Worm (Caenorhabditis elegans) whole organism, L2 larva: Measurements from ENCODE around the gene cdk-5.

Experiments
- C34F6.9 ChIP-seq: fragments of 150-350 bp; optimal IDR thresholded peaks from 2 replicates; lab custom pipeline; 2014; ENCODE audit warnings: missing biosample characterization, missing genetic modification characterization
- Y55F3AM.14 ChIP-seq: fragments of 200-800 bp; sonication (Bioruptor generic); optimal IDR thresholded peaks from 2 replicates; lab custom pipeline; 2018; ENCODE audit warnings: mild to moderate bottlenecking, missing genetic modification characterization, missing compliant biosample characterization
- ZK546.5 ChIP-seq: sonication (generic microtip); optimal IDR thresholded peaks from 2 replicates; lab custom pipeline; 2017; ENCODE audit warnings: missing biosample characterization, missing genetic modification characterization
- alr-1 ChIP-seq: fragments of 150-350 bp; optimal IDR thresholded peaks from 2 replicates; lab custom pipeline; 2014; ENCODE audit warnings: missing biosample characterization, missing genetic modification characterization
- aly-2 ChIP-seq: fragments of 150-350 bp; optimal IDR thresholded peaks from 2 replicates; lab custom pipeline; 2014; ENCODE audit warnings: missing biosample characterization, missing genetic modification characterization
- ama-1 ChIP-seq: fragments of 150-350 bp; optimal IDR thresholded peaks from 2 replicates; lab custom pipeline; 2018; ENCODE audit warnings: inconsistent platforms
- ceh-16 ChIP-seq: fragments of 150-350 bp; optimal IDR thresholded peaks from 2 replicates; lab custom pipeline; 2014; ENCODE audit warnings: missing biosample characterization, missing genetic modification characterization
- crh-2 ChIP-seq: sonication (generic microtip); optimal IDR thresholded peaks from 2 replicates; lab custom pipeline; 2017; ENCODE audit warnings: missing biosample characterization, missing genetic modification characterization
- dmd-4 ChIP-seq: sonication (generic microtip); optimal IDR thresholded peaks from 2 replicates; lab custom pipeline; 2017; ENCODE audit warnings: missing biosample characterization, missing genetic modification characterization
- elt-1 ChIP-seq: fragments of 150-350 bp; optimal IDR thresholded peaks from 2 replicates; lab custom pipeline; 2014; ENCODE audit warnings: missing biosample characterization, missing genetic modification characterization
- elt-3 ChIP-seq: sonication (generic microtip); optimal IDR thresholded peaks from 2 replicates; lab custom pipeline; 2017; ENCODE audit warnings: missing biosample characterization, missing genetic modification characterization
- gmeb-1 ChIP-seq: fragments of 150-350 bp; optimal IDR thresholded peaks from 2 replicates; lab custom pipeline; 2014; ENCODE audit warnings: missing biosample characterization, missing genetic modification characterization
- lin-11 ChIP-seq: fragments of 150-350 bp; sonication (generic microtip); optimal IDR thresholded peaks from 2 replicates; lab custom pipeline; 2014; ENCODE audit warnings: missing biosample characterization, missing genetic modification characterization, inconsistent platforms, mixed read lengths
- lin-39 ChIP-seq: fragments of 150-350 bp; optimal IDR thresholded peaks from 2 replicates; lab custom pipeline; 2014; ENCODE audit warnings: missing biosample characterization, missing genetic modification reagents, missing genetic modification characterization
- lsy-2 ChIP-seq, 2 experiments: fragments of 150-350 bp in 1 of 2; sonication (generic microtip) in 1 of 2; optimal IDR thresholded peaks; 2 replicates each; lab custom pipeline; 2014 to 2017; ENCODE audit warnings: missing biosample characterization in 2 of 2, missing genetic modification characterization in 2 of 2
- mbf-1 ChIP-seq: sonication (generic microtip); optimal IDR thresholded peaks from 2 replicates; lab custom pipeline; 2017; ENCODE audit warnings: missing biosample characterization, missing genetic modification characterization
- mdl-1 ChIP-seq, 2 experiments: fragments of 150-350 bp in 1 of 2; sonication (generic microtip) in 1 of 2; optimal IDR thresholded peaks; 2 replicates each; lab custom pipeline; 2017; ENCODE audit warnings: missing biosample characterization in 2 of 2, missing genetic modification characterization in 2 of 2
- nhr-11 ChIP-seq: fragments of 150-350 bp; optimal IDR thresholded peaks from 2 replicates; lab custom pipeline; 2014; ENCODE audit warnings: missing biosample characterization, missing genetic modification characterization
- nhr-129 ChIP-seq: fragments of 150-350 bp; optimal IDR thresholded peaks from 2 replicates; lab custom pipeline; 2014; ENCODE audit warnings: missing biosample characterization, missing genetic modification characterization
- nhr-23 ChIP-seq: fragments of 150-350 bp; optimal IDR thresholded peaks from 2 replicates; lab custom pipeline; 2014; ENCODE audit warnings: missing biosample characterization, missing genetic modification reagents, missing genetic modification characterization
- nhr-237 ChIP-seq: fragments of 150-350 bp; optimal IDR thresholded peaks from 2 replicates; lab custom pipeline; 2014; ENCODE audit warnings: missing biosample characterization, missing genetic modification characterization
- nhr-25 ChIP-seq: fragments of 150-350 bp; sonication (generic microtip); optimal IDR thresholded peaks from 3 replicates; lab custom pipeline; 2014; ENCODE audit warnings: missing biosample characterization, missing genetic modification characterization
- nhr-6 ChIP-seq: fragments of 150-350 bp; optimal IDR thresholded peaks from 2 replicates; lab custom pipeline; 2014; ENCODE audit warnings: missing biosample characterization, missing genetic modification characterization
- nhr-77 ChIP-seq: fragments of 150-350 bp; optimal IDR thresholded peaks from 2 replicates; lab custom pipeline; 2014; ENCODE audit warnings: missing biosample characterization, missing genetic modification characterization
- peb-1 ChIP-seq: fragments of 150-350 bp; optimal IDR thresholded peaks from 2 replicates; lab custom pipeline; 2014; ENCODE audit warnings: missing biosample characterization, missing genetic modification characterization
- sem-4 ChIP-seq: fragments of 150-350 bp; optimal IDR thresholded peaks from 2 replicates; lab custom pipeline; 2014; ENCODE audit warnings: missing biosample characterization, missing genetic modification reagents, missing genetic modification characterization
- sma-3 ChIP-seq: sonication (generic microtip); optimal IDR thresholded peaks from 2 replicates; lab custom pipeline; 2016; ENCODE audit warnings: missing genetic modification reagents, missing genetic modification characterization, missing compliant biosample characterization
- sma-9 ChIP-seq, 2 experiments: fragments of 150-350 bp in 1 of 2; sonication (generic microtip) in 1 of 2; optimal IDR thresholded peaks; 2 replicates each; lab custom pipeline; 2014 to 2016; ENCODE audit warnings: missing genetic modification characterization in 2 of 2, mild to moderate bottlenecking in 1 of 2, missing biosample characterization in 1 of 2, missing compliant biosample characterization in 1 of 2, missing genetic modification reagents in 1 of 2, moderate library complexity in 1 of 2
- snpc-4 ChIP-seq: fragments of 150-350 bp; optimal IDR thresholded peaks from 2 replicates; lab custom pipeline; 2014; ENCODE audit warnings: missing biosample characterization, missing genetic modification characterization
- unc-39 ChIP-seq: fragments of 150-350 bp; optimal IDR thresholded peaks from 2 replicates; lab custom pipeline; 2014; ENCODE audit warnings: missing biosample characterization, missing genetic modification characterization
- unc-55 ChIP-seq: fragments of 150-350 bp; sonication (generic microtip); optimal IDR thresholded peaks from 3 replicates; lab custom pipeline; 2014; ENCODE audit warnings: missing biosample characterization, missing genetic modification reagents, missing genetic modification characterization
- unc-62 ChIP-seq: fragments of 150-350 bp; optimal IDR thresholded peaks from 2 replicates; lab custom pipeline; 2014; ENCODE audit warnings: missing biosample characterization, missing genetic modification reagents, missing genetic modification characterization
- ztf-1 ChIP-seq: fragments of 200-800 bp; sonication (Bioruptor generic); conservative IDR thresholded peaks from 2 replicates; pipeline ENCODE4 v1.3.6; 2022; ENCODE audit warnings: missing genetic modification characterization, missing compliant biosample characterization
- ztf-11 ChIP-seq: sonication (generic microtip); optimal IDR thresholded peaks from 2 replicates; lab custom pipeline; 2017; ENCODE audit warnings: missing biosample characterization, missing genetic modification characterization
- ztf-4 ChIP-seq: fragments of 150-350 bp; optimal IDR thresholded peaks from 2 replicates; lab custom pipeline; 2014; ENCODE audit warnings: missing biosample characterization, missing genetic modification characterization

The cdk-5 gene

DNA sequence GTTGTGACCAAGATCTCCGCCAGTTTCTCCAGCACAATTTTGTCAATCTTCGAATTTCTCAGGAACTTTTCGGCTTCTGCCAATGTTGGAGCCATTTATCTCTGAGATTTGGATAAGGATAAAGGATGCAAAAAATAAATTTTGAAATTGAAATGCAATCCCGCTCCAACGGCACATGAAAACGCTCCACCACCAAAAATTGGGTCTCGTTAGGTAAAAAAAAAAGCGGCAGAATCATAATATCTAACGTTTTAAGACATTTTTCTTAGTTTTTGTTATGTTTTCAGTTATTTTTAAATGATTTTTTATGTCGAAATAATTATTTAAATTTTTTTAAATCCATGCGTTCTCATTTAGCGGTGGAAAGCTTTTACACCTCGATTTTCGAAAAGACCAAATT is 31.7 kb downstream of the cdk-5 start, which contains the start of gene F45G2.7:
TSS of gene F45G2.7 (minus strand) at position 101 of the 400 bp plus-strand sequence.
- TF ChIP-seq nhr-6 (tag; lab: Kevin White, UChicago), result no peak
- TF ChIP-seq dmd-4 (tag; lab: Kevin White, UChicago), result no peak
- TF ChIP-seq unc-39, result no peak
- no peak for TF ChIP-seq nhr-11 (tag; lab: Kevin White, UChicago)
- TF ChIP-seq aly-2, result no peak
- no peak for TF ChIP-seq elt-3 (tag; lab: Kevin White, UChicago)
- no peak for TF ChIP-seq lsy-2 (tag; optimal IDR thresholded peaks at IDR 0.05; lab: Kevin White, UChicago)
- no peak for TF ChIP-seq nhr-23 (tag; lab: Kevin White, UChicago)
- TF ChIP-seq ceh-16 (tag; lab: Kevin White, UChicago), result no peak
- TF ChIP-seq mbf-1 (tag; lab: Kevin White, UChicago), result no peak
- TF ChIP-seq ztf-4, result no peak
- TF ChIP-seq sma-9 (GFP tag; optimal IDR thresholded peaks at IDR 0.05; lab: Kevin White, UChicago), result no peak
- TF ChIP-seq sma-9 (tag; optimal IDR thresholded peaks at IDR 0.05; lab: Kevin White, UChicago), result no peak
- no peak for TF ChIP-seq C34F6.9
- TF ChIP-seq ztf-11 (tag; lab: Kevin White, UChicago), result no peak
- no peak for TF ChIP-seq gmeb-1
- TF ChIP-seq nhr-25 (tag; lab: Kevin White, UChicago), result no peak
- TF ChIP-seq sem-4, result no peak
- TF ChIP-seq nhr-237 (tag; lab: Kevin White, UChicago), result no peak

- TF ChIP-seq ztf-4, result no peak
- TF ChIP-seq nhr-237 (tag; lab: Kevin White, UChicago), result no peak
- no peak for TF ChIP-seq lin-39 (tag; lab: Kevin White, UChicago)
- no peak for TF ChIP-seq nhr-6 (tag; lab: Kevin White, UChicago)
- TF ChIP-seq mdl-1 (tag; optimal IDR thresholded peaks at IDR 0.05; lab: Kevin White, UChicago), result no peak
- TF ChIP-seq sma-9 (GFP tag; optimal IDR thresholded peaks at IDR 0.05; lab: Kevin White, UChicago), result no peak
- no peak for TF ChIP-seq sma-9 (tag; optimal IDR thresholded peaks at IDR 0.05; lab: Kevin White, UChicago)
- no peak for TF ChIP-seq unc-55
- no peak for TF ChIP-seq elt-1 (tag; lab: Kevin White, UChicago)
- TF ChIP-seq crh-2, result no peak
- TF ChIP-seq lin-11 (tag; lab: Kevin White, UChicago), result no peak
- no peak for TF ChIP-seq peb-1
- no peak for TF ChIP-seq nhr-25 (tag; lab: Kevin White, UChicago)
- TF ChIP-seq sma-3 (GFP tag; lab: Kevin White, UChicago), result no peak
- no peak for TF ChIP-seq ztf-1 (GFP tag; lab: Robert Waterston, UW)
- no peak for TF ChIP-seq nhr-77 (tag; lab: Kevin White, UChicago)
- TF ChIP-seq Y55F3AM.14 (GFP tag; lab: Kevin White, UChicago), result no peak
- no peak for TF ChIP-seq nhr-129 (tag; lab: Kevin White, UChicago)
- no peak for TF ChIP-seq ama-1 (lab: Kevin White, UChicago)
Observed at ce11 chrIII:13430162-13430561, 36.0 kb downstream of the cdk-5 start, which contains the start of gene trf-1. Gene trf-1 (plus strand): TSS chrIII:13430462.

DNA sequence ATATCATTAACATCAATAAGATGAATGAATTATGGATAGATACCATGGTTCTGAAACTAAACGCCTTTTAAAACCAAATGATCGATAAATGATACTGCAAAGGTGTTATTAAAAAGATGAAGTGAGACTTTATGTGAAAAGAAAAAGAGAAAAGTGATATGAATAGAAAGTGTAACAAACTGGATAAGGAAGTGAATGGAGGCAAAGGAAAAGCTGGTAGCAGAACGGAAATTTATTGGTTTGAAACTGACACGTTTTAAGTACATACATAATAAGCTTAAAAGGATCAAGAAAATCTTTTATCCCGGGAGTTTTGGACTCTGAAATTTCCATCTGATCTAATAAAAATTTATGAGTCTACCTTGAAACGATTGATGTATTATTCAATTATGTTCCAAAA is 36.5 kb downstream of the cdk-5 start, which contains the start of gene bli-5:
TSS of gene bli-5 (minus strand) at position 101 of the 400 bp plus-strand sequence.
- TF ChIP-seq peb-1 (no peak), unc-55 (no peak), mdl-1 (tag; optimal IDR thresholded peaks at IDR 0.05; lab: Kevin White, UChicago) (no peak), ztf-1 (GFP tag; lab: Robert Waterston, UW) (no peak), mbf-1 (tag; lab: Kevin White, UChicago) (no peak), gmeb-1 (no peak)
- TF ChIP-seq, all 48 proteins: peak for 0

ce11 chrIII:13427817-13428216 is 38.3 kb downstream of the cdk-5 start:
- TF ChIP-seq snpc-4, result no peak
- TF ChIP-seq lin-39 (tag; lab: Kevin White, UChicago), result no peak
- TF ChIP-seq nhr-23 (tag; lab: Kevin White, UChicago), result no peak
- TF ChIP-seq ceh-16 (tag; lab: Kevin White, UChicago), result no peak
- no peak for TF ChIP-seq nhr-25 (tag; lab: Kevin White, UChicago)
- TF ChIP-seq elt-3 (tag; lab: Kevin White, UChicago), result no peak
- TF ChIP-seq unc-62 (GFP tag; lab: Kevin White, UChicago), result no peak
- no peak for TF ChIP-seq dmd-4 (tag; lab: Kevin White, UChicago)
- TF ChIP-seq gmeb-1, result no peak
- no peak for TF ChIP-seq lin-11 (tag; lab: Kevin White, UChicago)
- no peak for TF ChIP-seq alr-1 (tag; lab: Kevin White, UChicago)
- TF ChIP-seq ZK546.5 (tag; lab: Kevin White, UChicago), result no peak
- TF ChIP-seq aly-2, result no peak
- no peak for TF ChIP-seq mbf-1 (tag; lab: Kevin White, UChicago)
- TF ChIP-seq, all 48 proteins: peak for 0
